Fruit fly (Drosophila melanogaster) whole organism: ENCODE results near the gene CG11893.

Experiments used
- CG8478 ChIP-seq: fragments of >200 bp; optimal IDR thresholded peaks from 2 replicates; lab custom pipeline; 2018; ENCODE audit warnings: inconsistent platforms
- Dll ChIP-seq: fragments of >200 bp; optimal IDR thresholded peaks from 2 replicates; lab custom pipeline; 2017
- EcR ChIP-seq, 2 experiments: fragments of >200 bp; optimal IDR thresholded peaks; 2 replicates each; lab custom pipeline; 2017; ENCODE audit warnings: missing biosample characterization in 2 of 2, missing genetic modification characterization in 2 of 2, missing genetic modification reagents in 2 of 2
- pan ChIP-seq: fragments of >200 bp; optimal IDR thresholded peaks from 2 replicates; lab custom pipeline; 2017
- psq ChIP-seq: fragments of >200 bp; optimal IDR thresholded peaks from 2 replicates; lab custom pipeline; 2017
- usp ChIP-seq: fragments of >200 bp; optimal IDR thresholded peaks from 2 replicates; lab custom pipeline; 2017; ENCODE audit warnings: missing biosample characterization, missing genetic modification characterization, mixed read lengths

Gene CG11893

DNA sequence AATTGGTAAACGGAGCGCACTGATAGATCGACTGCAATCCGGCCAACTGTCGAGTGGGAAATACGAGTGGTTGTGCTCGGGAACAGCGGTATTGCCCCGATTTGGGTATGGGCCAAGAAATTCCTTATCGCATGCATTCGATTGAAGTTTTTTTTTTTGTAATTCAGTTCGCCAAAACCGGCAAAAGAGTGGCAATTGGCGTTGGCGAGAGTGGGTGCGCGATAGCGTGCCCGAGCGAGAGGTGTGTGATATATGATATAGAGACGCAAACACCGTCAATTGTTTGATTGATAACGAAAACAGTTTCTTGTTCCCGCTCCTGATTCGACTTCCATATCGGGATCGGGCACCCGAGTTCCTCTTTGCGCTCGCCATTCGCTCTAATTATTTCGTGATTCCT, 24.1 kb downstream of the CG11893 start, which contains the start of gene CG31087:
TSS of gene CG31087 (minus strand) at position 63 of the 400 bp plus-strand sequence.
- TF ChIP-seq CG8478 (no peak), Dll (lab: Kevin White, UChicago) (no peak), pan (lab: Kevin White, UChicago) (no peak), usp (no peak), psq (lab: Kevin White, UChicago) (no peak), EcR (GFP tag; optimal IDR thresholded peaks at IDR 0.05; lab: Kevin White, UChicago) (no peak)

DNA sequence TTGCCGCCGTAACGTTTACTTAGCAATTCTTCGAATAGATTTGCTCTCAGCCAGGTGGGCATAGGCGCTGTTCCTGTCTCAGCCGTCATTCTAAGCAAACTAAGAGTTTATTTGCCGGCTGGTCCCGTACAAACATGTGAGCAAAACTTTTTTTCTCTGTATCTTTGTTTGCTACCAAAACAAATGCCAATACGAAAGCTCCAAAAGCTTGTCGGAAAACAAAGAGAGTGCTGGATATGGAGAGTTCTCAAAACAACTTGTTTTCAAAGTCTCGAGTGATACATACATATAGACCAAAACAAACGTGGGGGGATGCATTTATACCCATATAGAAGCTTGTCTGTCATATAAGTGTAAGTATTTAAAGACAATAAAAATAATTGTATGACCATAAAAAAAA, 26.3 kb downstream of the CG11893 start, which contains the start of gene CG10559:
TSS of gene CG10559 (minus strand) at position 101 of the 400 bp plus-strand sequence.
- no peak for TF ChIP-seq Dll (lab: Kevin White, UChicago)
- TF ChIP-seq psq (lab: Kevin White, UChicago), result no peak
- TF ChIP-seq usp, result no peak
- TF ChIP-seq CG8478, result no peak
- TF ChIP-seq EcR (GFP tag; optimal IDR thresholded peaks at IDR 0.05; lab: Kevin White, UChicago), result no peak
- no peak for TF ChIP-seq pan (lab: Kevin White, UChicago)

DNA sequence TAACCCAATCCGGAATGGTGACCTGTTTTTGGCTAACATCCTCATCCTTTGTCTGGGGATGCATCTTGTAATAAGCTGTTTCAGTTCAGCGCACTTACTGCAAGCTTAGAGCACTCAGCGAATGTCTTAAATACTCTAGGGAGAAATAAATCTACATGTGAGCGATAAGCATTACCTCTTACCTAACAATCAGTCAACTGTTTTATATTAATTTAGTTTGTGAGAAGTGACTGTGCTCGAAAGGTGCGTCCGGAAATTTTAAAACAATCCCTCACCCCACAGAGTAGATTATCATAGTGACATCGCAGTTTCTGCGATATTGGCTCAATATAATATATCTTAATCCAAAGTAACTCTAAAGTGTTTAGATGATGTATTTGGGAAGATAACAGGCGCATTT, 28.3 kb downstream of the CG11893 start, which contains the start of gene CG10553:
TSS of gene CG10553 (minus strand) at position 101 of the 400 bp plus-strand sequence.
- TF ChIP-seq psq (lab: Kevin White, UChicago), result no peak
- TF ChIP-seq CG8478, result no peak
- TF ChIP-seq usp, result no peak
- TF ChIP-seq pan (lab: Kevin White, UChicago), result no peak
- no peak for TF ChIP-seq Dll (lab: Kevin White, UChicago)
- TF ChIP-seq EcR (GFP tag; optimal IDR thresholded peaks at IDR 0.05; lab: Kevin White, UChicago), result no peak

DNA sequence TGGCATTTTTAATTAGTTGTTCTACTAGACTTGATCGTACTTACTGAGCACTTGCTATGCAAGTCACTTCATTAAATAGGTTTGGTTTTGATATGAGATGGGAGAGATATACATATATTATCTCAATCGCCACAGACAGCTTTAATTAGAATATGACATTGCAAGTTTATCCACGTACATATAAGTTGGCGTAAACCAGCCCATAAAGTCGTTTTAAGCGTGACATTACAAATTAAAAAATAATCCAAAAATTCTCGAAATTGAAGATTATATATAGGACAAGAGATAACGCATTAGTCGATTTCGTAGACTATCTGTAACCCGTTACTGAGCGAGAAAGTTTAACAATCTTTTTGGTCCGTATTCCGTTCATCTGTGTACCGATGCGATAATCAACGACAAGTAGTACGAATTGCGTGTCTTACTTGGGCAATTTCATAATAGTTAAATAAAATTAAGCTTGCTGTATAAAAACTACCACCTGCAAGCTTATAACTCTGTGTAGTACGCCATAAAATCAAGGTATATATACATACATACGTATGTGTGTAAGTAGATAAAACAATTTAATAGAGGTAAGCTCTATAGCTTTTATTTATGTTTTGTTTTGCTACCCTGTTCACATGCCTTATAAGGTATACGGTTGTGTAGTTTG, 30.5 kb downstream of the CG11893 start, which contains the start of gene CG10560:
TSS of gene CG10560 (minus strand) at position 51 of the 655 bp plus-strand sequence.
- TF ChIP-seq Dll (lab: Kevin White, UChicago) (no peak), EcR (GFP tag; optimal IDR thresholded peaks at IDR 0.05; lab: Kevin White, UChicago) (no peak), usp (no peak), CG8478 (no peak), psq (lab: Kevin White, UChicago) (no peak), pan (lab: Kevin White, UChicago) (no peak)

DNA sequence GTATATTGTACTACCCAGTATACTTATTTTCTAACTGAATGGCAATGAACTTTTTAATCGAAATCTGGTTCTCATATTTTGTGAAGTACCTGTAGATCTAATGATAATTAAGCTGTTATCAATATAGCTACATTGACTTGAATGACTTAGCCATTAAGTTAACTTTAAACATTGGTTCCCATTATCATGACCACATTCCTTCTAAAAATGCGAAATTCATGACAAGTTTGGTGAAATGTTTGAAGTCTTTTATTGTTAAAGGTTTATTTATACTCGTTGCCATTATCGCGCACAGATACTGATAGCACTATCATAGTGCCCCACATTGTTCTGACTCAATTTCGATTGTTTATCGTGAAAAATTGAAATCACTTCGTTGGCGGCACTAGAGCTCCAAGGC, 31.2 kb downstream of the CG11893 start:
- TF ChIP-seq psq (lab: Kevin White, UChicago), result no peak
- TF ChIP-seq pan (lab: Kevin White, UChicago), result no peak
- no peak for TF ChIP-seq CG8478
- TF ChIP-seq Dll (lab: Kevin White, UChicago), result no peak
- no peak for TF ChIP-seq usp
- no peak for TF ChIP-seq EcR (GFP tag; optimal IDR thresholded peaks at IDR 0.05; lab: Kevin White, UChicago)

DNA sequence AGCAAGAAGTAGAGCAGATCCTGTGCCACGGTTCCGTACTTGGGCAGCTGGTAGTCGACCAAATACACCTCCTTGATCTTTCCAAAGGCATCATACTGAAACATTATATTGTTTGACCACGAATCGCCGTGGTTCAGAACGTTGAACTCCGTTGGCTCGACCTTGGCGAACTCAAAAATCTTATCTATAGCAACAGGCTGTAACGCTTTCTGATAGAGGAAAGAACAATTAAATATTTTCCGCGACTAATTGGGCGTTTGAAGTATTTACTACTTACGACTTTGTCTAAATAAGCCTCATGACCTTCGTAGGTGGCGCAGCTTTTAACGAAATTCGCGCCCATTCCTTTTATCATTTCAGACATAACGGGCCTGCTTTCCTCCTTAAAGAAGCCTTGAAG, 32.0 kb downstream of the CG11893 start:
- TF ChIP-seq psq (lab: Kevin White, UChicago), result no peak
- TF ChIP-seq CG8478, result no peak
- TF ChIP-seq pan (lab: Kevin White, UChicago), result no peak
- no peak for TF ChIP-seq usp
- no peak for TF ChIP-seq Dll (lab: Kevin White, UChicago)
- no peak for TF ChIP-seq EcR (GFP tag; optimal IDR thresholded peaks at IDR 0.05; lab: Kevin White, UChicago)

DNA sequence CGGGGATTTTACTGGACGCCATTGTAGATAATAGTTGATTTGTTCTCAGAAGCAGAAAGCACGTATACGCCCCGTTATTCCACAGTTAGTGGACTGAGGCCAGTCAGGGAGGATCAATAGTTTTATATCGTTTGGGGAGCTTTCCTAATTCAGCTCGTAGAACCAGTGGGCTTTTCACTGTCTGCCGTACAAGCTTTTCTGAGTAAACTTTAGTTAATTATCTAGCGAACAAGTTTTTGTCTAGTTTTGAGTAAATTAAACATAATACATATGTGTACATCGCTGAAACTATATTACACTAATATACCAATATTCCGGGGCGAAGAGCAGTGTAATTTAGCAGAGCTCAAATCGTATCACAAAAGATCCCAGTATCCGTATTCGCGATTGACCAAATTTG, 33.0 kb downstream of the CG11893 start, which contains the start of gene CG10562:
TSS of gene CG10562 (minus strand) at position 101 of the 400 bp plus-strand sequence.
- TF ChIP-seq EcR (GFP tag; optimal IDR thresholded peaks at IDR 0.05; lab: Kevin White, UChicago) (no peak), psq (lab: Kevin White, UChicago) (no peak), usp (no peak), Dll (lab: Kevin White, UChicago) (no peak), CG8478 (no peak), pan (lab: Kevin White, UChicago) (no peak)

DNA sequence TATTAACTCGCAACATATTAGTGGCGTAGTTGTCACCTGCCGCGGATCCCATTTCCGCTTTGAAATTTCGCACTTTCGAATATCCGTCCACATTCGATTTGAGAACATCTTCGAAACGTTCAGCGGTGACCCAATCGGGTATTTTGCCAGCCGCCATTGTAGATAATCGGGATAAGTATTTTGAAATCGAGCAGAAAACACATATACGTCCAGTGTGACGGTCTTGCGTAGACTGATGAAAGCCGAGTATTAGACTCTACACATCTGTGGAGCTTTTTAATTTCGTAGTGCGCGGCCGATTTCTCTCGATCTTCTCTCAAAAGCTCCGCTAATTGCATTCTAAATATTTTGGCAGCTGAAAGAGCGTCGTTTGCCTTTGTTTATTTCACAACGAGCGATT, 39.4 kb downstream of the CG11893 start, which contains the start of gene CHKov1:
TSS of gene CHKov1 (minus strand) at position 238 of the 400 bp plus-strand sequence.
- no peak for TF ChIP-seq Dll (lab: Kevin White, UChicago)
- TF ChIP-seq EcR (GFP tag; optimal IDR thresholded peaks at IDR 0.05; lab: Kevin White, UChicago), result no peak
- TF ChIP-seq usp, result no peak
- no peak for TF ChIP-seq psq (lab: Kevin White, UChicago)
- no peak for TF ChIP-seq pan (lab: Kevin White, UChicago)
- TF ChIP-seq CG8478, result no peak

DNA sequence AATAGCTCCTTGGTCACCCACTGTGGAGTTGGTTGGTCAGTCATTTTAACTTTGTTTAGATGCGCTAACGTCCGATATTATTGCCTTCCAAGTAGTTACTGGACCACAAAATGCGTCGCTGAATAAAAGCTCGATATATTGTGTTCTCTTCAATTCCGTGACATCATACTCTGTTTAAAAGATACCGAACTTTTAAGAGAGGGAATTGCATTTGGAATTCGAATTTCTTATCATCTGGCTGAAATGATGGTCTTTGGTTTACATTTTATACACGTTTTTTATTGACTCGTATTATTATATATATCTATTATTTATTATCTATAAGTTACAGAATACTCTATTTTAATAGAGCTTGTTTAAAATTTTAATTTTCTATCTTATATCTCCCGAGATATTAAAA, 41.4 kb downstream of the CG11893 start, which contains the start of gene CHKov2:
TSS of gene CHKov2 (minus strand) at position 101 of the 400 bp plus-strand sequence.
- TF ChIP-seq pan (lab: Kevin White, UChicago) (no peak), EcR (GFP tag; optimal IDR thresholded peaks at IDR 0.05; lab: Kevin White, UChicago) (no peak), usp (no peak), CG8478 (no peak), psq (lab: Kevin White, UChicago) (no peak), Dll (lab: Kevin White, UChicago) (no peak)

DNA sequence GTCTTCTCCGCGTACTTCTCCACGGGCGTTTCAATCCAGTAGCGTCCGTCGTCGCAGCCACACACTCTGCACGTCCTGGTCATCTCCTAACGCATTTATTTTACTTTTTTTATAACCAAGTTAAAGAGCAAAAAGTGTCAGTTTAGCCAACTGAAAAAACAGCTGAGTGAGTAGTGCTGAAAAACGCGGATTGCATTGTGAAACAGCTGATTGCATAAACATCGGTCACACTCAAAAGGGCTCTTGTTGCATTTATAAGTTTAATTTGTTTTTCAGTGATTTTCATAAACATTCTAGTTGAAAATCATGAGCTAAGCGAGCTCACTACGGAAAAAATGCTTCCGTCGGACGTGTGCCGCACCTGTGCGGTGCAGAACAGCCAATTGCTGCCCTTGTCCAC, 45.4 kb downstream of the CG11893 start, which contains the start of the genes CG10669 and CG11902:
TSS of gene CG10669 (minus strand) at position 179 of the 400 bp plus-strand sequence.
TSS of gene CG11902 (plus strand) at position 193 of the 400 bp plus-strand sequence.
- TF ChIP-seq CG8478, result no peak
- no peak for TF ChIP-seq EcR (GFP tag; optimal IDR thresholded peaks at IDR 0.05; lab: Kevin White, UChicago)
- TF ChIP-seq psq (lab: Kevin White, UChicago), result no peak
- TF ChIP-seq pan (lab: Kevin White, UChicago), result no peak
- no peak for TF ChIP-seq usp
- TF ChIP-seq Dll (lab: Kevin White, UChicago), result no peak

DNA sequence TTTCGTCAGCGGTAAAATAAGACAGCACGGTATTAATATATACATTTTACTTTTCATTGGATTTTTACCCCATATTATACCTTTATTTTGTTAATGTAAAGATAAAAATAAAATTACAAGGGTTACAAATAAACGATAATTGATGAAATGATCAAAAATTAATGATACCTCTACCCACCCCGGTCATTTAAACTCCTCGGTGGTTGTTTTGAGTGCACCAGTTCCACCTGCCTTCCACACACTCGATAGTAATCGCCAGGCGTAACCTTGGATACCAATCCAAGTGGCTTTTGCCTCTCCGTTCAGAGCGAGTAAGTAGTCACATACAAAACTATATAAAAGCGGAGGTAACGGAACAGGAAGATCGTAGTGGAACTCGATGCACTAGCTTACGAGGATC, 50.3 kb downstream of the CG11893 start, which contains the start of gene rha:
TSS of gene rha (plus strand) at position 301 of the 400 bp plus-strand sequence.
- TF ChIP-seq Dll (lab: Kevin White, UChicago) (no peak), psq (lab: Kevin White, UChicago) (no peak), pan (lab: Kevin White, UChicago) (no peak), usp (no peak), CG8478 (no peak), EcR (GFP tag; optimal IDR thresholded peaks at IDR 0.05; lab: Kevin White, UChicago) (no peak)
